Worm (Caenorhabditis elegans) whole organism, young adult: ENCODE results near the gene hpo-19.
A peak's percentile ranks its signal among the peaks of the same experiment; 100 is the strongest.

Experiments
- B0336.3 ChIP-seq: fragments of 200-800 bp; sonication (Bioruptor generic); IDR thresholded peaks from 2 replicates; pipeline ENCODE4 v1.3.6; 2022; ENCODE audit warnings: missing genetic modification characterization, missing compliant biosample characterization
- F37B4.10 ChIP-seq: fragments of 200-800 bp; sonication (Bioruptor generic); IDR thresholded peaks from 2 replicates; pipeline ENCODE4 v1.3.6; 2022; ENCODE audit warnings: missing genetic modification characterization, missing compliant biosample characterization
- F39B2.1 ChIP-seq: fragments of 200-800 bp; sonication (Bioruptor generic); IDR thresholded peaks from 2 replicates; pipeline ENCODE4 v1.3.6; 2022; ENCODE audit warnings: missing genetic modification reagents, missing genetic modification characterization, missing compliant biosample characterization
- F52B5.7 ChIP-seq: sonication (generic microtip); optimal IDR thresholded peaks from 2 replicates; lab custom pipeline; 2016; ENCODE audit warnings: mild to moderate bottlenecking, missing genetic modification characterization, missing compliant biosample characterization
- Y95B8A.8 ChIP-seq: fragments of 200-800 bp; sonication (Bioruptor generic); IDR thresholded peaks from 2 replicates; pipeline ENCODE4 v1.3.6; 2022; ENCODE audit warnings: missing genetic modification reagents, missing genetic modification characterization, missing compliant biosample characterization
- akir-1 ChIP-seq: fragments of 200-800 bp; sonication (Bioruptor generic); optimal IDR thresholded peaks from 2 replicates; lab custom pipeline; 2018; ENCODE audit warnings: mild to moderate bottlenecking, missing genetic modification characterization, moderate library complexity, missing compliant biosample characterization
- ama-1 ChIP-seq, 3 experiments: fragments of 150-350 bp in 1 of 3; sonication (generic microtip) in 2 of 3; optimal IDR thresholded peaks; 2 replicates each; lab custom pipeline; 2014 to 2018; ENCODE audit warnings: missing biosample characterization in 2 of 3, missing genetic modification characterization in 2 of 3, missing genetic modification reagents in 2 of 3
- aptf-3 ChIP-seq: fragments of 200-800 bp; sonication (Bioruptor generic); IDR thresholded peaks from 2 replicates; pipeline ENCODE4 v1.3.6; 2022; ENCODE audit warnings: missing genetic modification characterization, missing compliant biosample characterization
- bed-1 ChIP-seq: fragments of 200-800 bp; sonication (Bioruptor generic); IDR thresholded peaks from 2 replicates; pipeline ENCODE4 v1.3.6; 2022; ENCODE audit warnings: missing genetic modification reagents, missing genetic modification characterization, missing compliant biosample characterization
- bed-2 ChIP-seq: fragments of 200-800 bp; sonication (Bioruptor generic); IDR thresholded peaks from 2 replicates; pipeline ENCODE4 v1.3.6; 2022; ENCODE audit warnings: missing genetic modification reagents, missing genetic modification characterization, missing compliant biosample characterization
- ccch-3 ChIP-seq: fragments of 200-800 bp; sonication (Bioruptor generic); optimal IDR thresholded peaks from 2 replicates; lab custom pipeline; 2018; ENCODE audit warnings: mild to moderate bottlenecking, missing genetic modification characterization, missing compliant biosample characterization
- ceh-58 ChIP-seq: fragments of 200-800 bp; sonication (Bioruptor generic); IDR thresholded peaks from 2 replicates; pipeline ENCODE4 v1.3.6; 2022; ENCODE audit warnings: missing genetic modification characterization, missing compliant biosample characterization
- ceh-79 ChIP-seq: sonication (generic microtip); optimal IDR thresholded peaks from 2 replicates; lab custom pipeline; 2017; ENCODE audit warnings: mild to moderate bottlenecking, missing genetic modification characterization, missing compliant biosample characterization
- die-1 ChIP-seq: sonication (generic microtip); optimal IDR thresholded peaks from 2 replicates; lab custom pipeline; 2016; ENCODE audit warnings: missing genotype, mild to moderate bottlenecking, missing genetic modification characterization, missing compliant biosample characterization
- dox-1 ChIP-seq: fragments of 200-800 bp; sonication (Bioruptor generic); IDR thresholded peaks from 2 replicates; pipeline ENCODE4 v1.3.6; 2022; ENCODE audit warnings: missing genetic modification reagents, missing genetic modification characterization, missing compliant biosample characterization
- dpl-1 ChIP-seq: fragments of 150-350 bp; optimal IDR thresholded peaks from 2 replicates; lab custom pipeline; 2014; ENCODE audit warnings: missing biosample characterization, missing genetic modification reagents, missing genetic modification characterization
- ekl-4 ChIP-seq: fragments of 200-800 bp; sonication (Bioruptor generic); IDR thresholded peaks from 2 replicates; pipeline ENCODE4 v1.3.6; 2022; ENCODE audit warnings: missing genetic modification reagents, missing genetic modification characterization, missing compliant biosample characterization
- fkh-3 ChIP-seq: sonication (generic microtip); optimal IDR thresholded peaks from 2 replicates; lab custom pipeline; 2016; ENCODE audit warnings: mild to moderate bottlenecking, missing genetic modification characterization, missing compliant biosample characterization
- gei-17 ChIP-seq: fragments of 200-800 bp; sonication (Bioruptor generic); optimal IDR thresholded peaks from 2 replicates; lab custom pipeline; 2018; ENCODE audit warnings: mild to moderate bottlenecking, missing genetic modification characterization, missing compliant biosample characterization
- hlh-26 ChIP-seq: fragments of 200-800 bp; sonication (Bioruptor generic); conservative IDR thresholded peaks from 2 replicates; pipeline ENCODE4 v1.3.6; 2022; ENCODE audit warnings: missing genetic modification reagents, missing genetic modification characterization, missing compliant biosample characterization
- hrde-1 ChIP-seq: sonication (generic microtip); optimal IDR thresholded peaks from 2 replicates; lab custom pipeline; 2016; ENCODE audit warnings: missing genetic modification characterization, mild to moderate bottlenecking, missing compliant biosample characterization, moderate library complexity, missing genotype, missing genetic modification reagents, borderline replicate concordance
- madf-3 ChIP-seq: fragments of 200-800 bp; sonication (Bioruptor generic); IDR thresholded peaks from 2 replicates; pipeline ENCODE4 v1.3.6; 2022; ENCODE audit warnings: missing genetic modification reagents, missing genetic modification characterization, missing compliant biosample characterization
- madf-6 ChIP-seq: fragments of 200-800 bp; sonication (Bioruptor generic); IDR thresholded peaks from 2 replicates; pipeline ENCODE4 v1.3.6; 2022; ENCODE audit warnings: missing genetic modification reagents, missing genetic modification characterization, missing compliant biosample characterization
- mes-4 ChIP-seq: sonication (generic microtip); optimal IDR thresholded peaks from 2 replicates; lab custom pipeline; 2016; ENCODE audit warnings: missing genotype, missing genetic modification characterization, missing compliant biosample characterization
- nfya-2 ChIP-seq: fragments of 200-800 bp; sonication (Bioruptor generic); IDR thresholded peaks from 2 replicates; pipeline ENCODE4 v1.3.6; 2022; ENCODE audit warnings: missing genetic modification reagents, missing genetic modification characterization, missing compliant biosample characterization
- nfyb-1 ChIP-seq: fragments of 200-800 bp; sonication (Bioruptor generic); IDR thresholded peaks from 2 replicates; pipeline ENCODE4 v1.3.6; 2022; ENCODE audit warnings: missing genetic modification reagents, missing genetic modification characterization, missing compliant biosample characterization
- nhr-179 ChIP-seq: sonication (generic microtip); optimal IDR thresholded peaks from 2 replicates; lab custom pipeline; 2016; ENCODE audit warnings: mild to moderate bottlenecking, missing genetic modification characterization, missing compliant biosample characterization
- nhr-80 ChIP-seq: sonication (generic microtip); optimal IDR thresholded peaks from 2 replicates; lab custom pipeline; 2016; ENCODE audit warnings: missing genetic modification characterization, missing compliant biosample characterization
- pha-4 ChIP-seq: fragments of 150-350 bp; sonication (generic microtip); optimal IDR thresholded peaks from 2 replicates; lab custom pipeline; 2014; ENCODE audit warnings: missing biosample characterization, missing genetic modification reagents, missing genetic modification characterization
- rcor-1 ChIP-seq: fragments of 200-800 bp; sonication (Bioruptor generic); IDR thresholded peaks from 2 replicates; pipeline ENCODE4 v1.3.6; 2022; ENCODE audit warnings: missing genetic modification reagents, missing genetic modification characterization, missing compliant biosample characterization
- rpc-1 ChIP-seq, 2 experiments: fragments of 150-350 bp in 1 of 2; sonication (generic microtip) in 1 of 2; optimal IDR thresholded peaks; 2 replicates each; lab custom pipeline; 2014 to 2018; ENCODE audit warnings: missing biosample characterization in 1 of 2, missing genetic modification characterization in 1 of 2, missing genetic modification reagents in 1 of 2, missing genotype in 1 of 2
- snpc-1.3 ChIP-seq: sonication (generic microtip); optimal IDR thresholded peaks from 2 replicates; lab custom pipeline; 2017; ENCODE audit warnings: missing genetic modification characterization, mild to moderate bottlenecking, missing compliant biosample characterization, antibody characterized with exemption, moderate library complexity, missing genotype, missing genetic modification reagents; ENCODE audit not compliant: insufficient read depth
- somi-1 ChIP-seq: fragments of 200-800 bp; sonication (Bioruptor generic); optimal IDR thresholded peaks from 2 replicates; lab custom pipeline; 2018; ENCODE audit warnings: mild to moderate bottlenecking, missing genetic modification characterization, missing compliant biosample characterization
- tbp1 ChIP-seq: fragments of 200-800 bp; sonication (Bioruptor generic); optimal IDR thresholded peaks from 2 replicates; lab custom pipeline; 2018; ENCODE audit warnings: mild to moderate bottlenecking, missing genetic modification characterization, missing compliant biosample characterization
- unc-130 ChIP-seq: sonication (generic microtip); optimal IDR thresholded peaks from 2 replicates; lab custom pipeline; 2016; ENCODE audit warnings: missing genetic modification reagents, missing genetic modification characterization, missing compliant biosample characterization
- zim-3 ChIP-seq: sonication (generic microtip); optimal IDR thresholded peaks from 2 replicates; lab custom pipeline; 2017; ENCODE audit warnings: mild to moderate bottlenecking, missing genetic modification characterization, moderate library complexity, missing compliant biosample characterization
- ztf-28 ChIP-seq: fragments of 200-800 bp; sonication (Bioruptor generic); IDR thresholded peaks from 2 replicates; pipeline ENCODE4 v1.3.6; 2022; ENCODE audit warnings: missing genetic modification reagents, missing genetic modification characterization, missing compliant biosample characterization

Gene hpo-19

ce11 chrV:6450129-6451011 lies 13.9 kb downstream of the hpo-19 start, which contains the start of gene acl-8 (continued):
- TF ChIP-seq nhr-80 (tag; lab: Kevin White, UChicago) (peak; percentile 82), Y95B8A.8 (GFP tag; lab: Robert Waterston, UW) (no peak), ceh-79 (no peak), snpc-1.3 (tag; lab: Kevin White, UChicago) (no peak), somi-1 (GFP tag; lab: Kevin White, UChicago) (no peak), mes-4 (no peak), ztf-28 (GFP tag; lab: Robert Waterston, UW) (no peak), fkh-3 (tag; lab: Kevin White, UChicago) (no peak), F39B2.1 (GFP tag; lab: Robert Waterston, UW) (no peak), nfya-2 (GFP tag; lab: Robert Waterston, UW) (no peak), tbp1 (GFP tag; lab: Kevin White, UChicago) (no peak)

ce11 chrV:6453122-6453521 lies 16.7 kb downstream of the hpo-19 start, which contains the start of gene acl-9:
acl-9 (plus strand) TSS chrV:6453226.
- TF ChIP-seq nfyb-1 (GFP tag; lab: Robert Waterston, UW) = no peak
- peak; percentile 53 for TF ChIP-seq madf-6 (GFP tag; lab: Robert Waterston, UW)
- TF ChIP-seq dox-1 = no peak
- 0 out of 2 replicates have a peak, but pooled peaks have one; percentile 7 for TF ChIP-seq rcor-1 (GFP tag; lab: Robert Waterston, UW)
- TF ChIP-seq B0336.3 (GFP tag; lab: Robert Waterston, UW) = peak; percentile 35; the same call in 1 of the 2 replicates
- no peak for TF ChIP-seq Y95B8A.8 (GFP tag; lab: Robert Waterston, UW)
- TF ChIP-seq ceh-79 = peak; percentile 25
- no peak for TF ChIP-seq aptf-3
- 0 out of 2 replicates have a peak, but pooled peaks have one; percentile 11 for TF ChIP-seq ekl-4 (GFP tag; lab: Robert Waterston, UW)
- TF ChIP-seq hlh-26 (GFP tag; lab: Robert Waterston, UW) = no peak

- TF ChIP-seq zim-3 (tag; lab: Kevin White, UChicago) (no peak), F52B5.7 (no peak), nhr-179 (tag; lab: Kevin White, UChicago) (no peak), pha-4 (tag; lab: Kevin White, UChicago) (no peak), ama-1 (optimal IDR thresholded peaks at IDR 0.05; lab: Kevin White, UChicago) (no peak), ama-1 (GFP tag; optimal IDR thresholded peaks at IDR 0.05; lab: Kevin White, UChicago) (no peak), rpc-1 (optimal IDR thresholded peaks at IDR 0.05; lab: Kevin White, UChicago) (no peak), rpc-1 (tag; optimal IDR thresholded peaks at IDR 0.05; lab: Kevin White, UChicago) (no peak), F37B4.10 (GFP tag; lab: Robert Waterston, UW) (no peak), madf-3 (no peak), hrde-1 (tag; lab: Kevin White, UChicago) (no peak), ccch-3 (GFP tag; lab: Kevin White, UChicago) (no peak), gei-17 (GFP tag; lab: Kevin White, UChicago) (no peak), bed-2 (no peak), somi-1 (GFP tag; lab: Kevin White, UChicago) (no peak), ceh-58 (no peak), bed-1 (GFP tag; lab: Robert Waterston, UW) (no peak), die-1 (tag; lab: Kevin White, UChicago) (no peak), unc-130 (GFP tag; lab: Kevin White, UChicago) (no peak), akir-1 (GFP tag; lab: Kevin White, UChicago) (no peak), dpl-1 (GFP tag; lab: Kevin White, UChicago) (no peak)
- TF ChIP-seq, all 124 proteins: peak for 0
These were observed 20.5 kb downstream of the hpo-19 start for ce11 chrV:6456903-6457302.
